Worm (Caenorhabditis elegans) whole organism, L4 larva: Measurements from ENCODE around the gene pqn-63.

ENCODE experiments used
- daf-8 ChIP-seq: fragments of 200-800 bp; sonication (Bioruptor generic); IDR thresholded peaks from 2 replicates; pipeline ENCODE4 v1.3.6; 2022; ENCODE audit warnings: missing genetic modification characterization, missing compliant biosample characterization
- jun-1 ChIP-seq: fragments of 150-350 bp; optimal IDR thresholded peaks from 2 replicates; lab custom pipeline; 2014; ENCODE audit warnings: missing biosample characterization, missing genetic modification reagents, missing genetic modification characterization
- lsy-2 ChIP-seq, 2 experiments: fragments of 150-350 bp in 1 of 2; sonication (generic microtip) in 1 of 2; optimal IDR thresholded peaks; 2 replicates each; lab custom pipeline; 2014 to 2017; ENCODE audit warnings: missing biosample characterization in 2 of 2, missing genetic modification characterization in 2 of 2
- nhr-10 ChIP-seq: fragments of 150-350 bp; optimal IDR thresholded peaks from 2 replicates; lab custom pipeline; 2014; ENCODE audit warnings: missing biosample characterization, missing genetic modification characterization
- nhr-237 ChIP-seq: sonication (generic microtip); optimal IDR thresholded peaks from 2 replicates; lab custom pipeline; 2017; ENCODE audit warnings: missing biosample characterization, missing genetic modification characterization
- snpc-4 ChIP-seq: fragments of 150-350 bp; optimal IDR thresholded peaks from 2 replicates; lab custom pipeline; 2014; ENCODE audit warnings: missing biosample characterization, missing genetic modification characterization
- unc-62 ChIP-seq, 3 experiments: fragments of 150-350 bp in 1 of 3; sonication (generic microtip); optimal IDR thresholded peaks in 2 of 3; peaks in 1 of 3; 1 replicate in 1 of 3; 2 replicates in 2 of 3; lab custom pipeline; 2014 to 2017; ENCODE audit warnings: missing biosample characterization in 3 of 3, missing genetic modification characterization in 3 of 3, missing genetic modification reagents in 3 of 3, missing genotype in 1 of 3
- zag-1 ChIP-seq: fragments of 150-350 bp; optimal IDR thresholded peaks from 2 replicates; lab custom pipeline; 2014; ENCODE audit warnings: missing biosample characterization, missing genetic modification characterization

ce11 chrV:9616687-9617086 is 856 bp downstream of the pqn-63 start:
- TF ChIP-seq zag-1 (tag; lab: Kevin White, UChicago): no peak
- TF ChIP-seq unc-62 (GFP tag; optimal IDR thresholded peaks at IDR 0.05 in 1 of 2; lab: Kevin White, UChicago): no peak
- no peak for TF ChIP-seq unc-62 (tag; optimal IDR thresholded peaks at IDR 0.05; lab: Kevin White, UChicago)
- TF ChIP-seq nhr-237 (tag; lab: Kevin White, UChicago): no peak
- no peak for TF ChIP-seq jun-1 (tag; lab: Kevin White, UChicago)
- no peak for TF ChIP-seq daf-8 (GFP tag; lab: Robert Waterston, UW)
- TF ChIP-seq lsy-2 (tag; optimal IDR thresholded peaks at IDR 0.05; lab: Kevin White, UChicago): no peak
- TF ChIP-seq snpc-4 (tag; lab: Kevin White, UChicago): no peak
- no peak for TF ChIP-seq nhr-10 (tag; lab: Kevin White, UChicago)
